Fruit fly (Drosophila melanogaster): ENCODE results near the gene Dsk.
A peak's percentile ranks its signal among the peaks of the same experiment; 100 is the strongest.

The Dsk gene

DNA sequence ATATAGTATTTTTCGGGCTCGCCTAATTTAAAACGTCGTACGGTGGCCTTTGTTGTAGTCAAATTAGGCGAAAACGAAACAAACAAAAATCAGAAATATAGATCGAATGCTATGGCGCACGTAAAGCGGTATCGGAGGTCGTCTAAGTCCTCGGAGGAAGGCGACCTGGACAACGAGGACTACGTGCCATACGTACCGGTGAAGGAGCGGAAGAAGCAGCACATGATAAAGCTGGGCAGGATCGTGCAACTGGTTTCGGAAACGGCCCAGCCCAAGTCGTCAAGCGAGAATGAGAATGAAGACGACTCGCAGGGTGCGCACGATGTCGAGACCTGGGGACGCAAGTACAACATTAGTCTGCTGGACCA is 42.9 kb upstream of the Dsk start, which contains the start of gene abs (continued):
- TF ChIP-seq cad (GFP tag; optimal IDR thresholded peaks at IDR 0.05) (no peak), MESR4 (GFP tag; optimal IDR thresholded peaks at IDR 0.05) (peak; percentile 60), CG12391 (tag; optimal IDR thresholded peaks at IDR 0.05) (no peak), CG17568 (GFP tag; optimal IDR thresholded peaks at IDR 0.05) (no peak), sisA (GFP tag; IDR thresholded peaks at IDR 0.05) (no peak), org-1 (GFP tag; optimal IDR thresholded peaks at IDR 0.05) (no peak), dmrt11E (tag; optimal IDR thresholded peaks at IDR 0.05) (no peak), CG6654 (GFP tag; optimal IDR thresholded peaks at IDR 0.05) (no peak), Sox100B (GFP tag; optimal IDR thresholded peaks at IDR 0.05) (no peak), dimm (GFP tag; IDR thresholded peaks at IDR 0.05) (no peak), Jarid2 (GFP tag; optimal IDR thresholded peaks at IDR 0.05) (no peak), PHDP (tag; optimal IDR thresholded peaks at IDR 0.05) (no peak), unpg (GFP tag; optimal IDR thresholded peaks at IDR 0.05) (no peak), CG15696 (tag; optimal IDR thresholded peaks at IDR 0.05) (no peak), Sin3A (optimal IDR thresholded peaks at IDR 0.05) (no peak), CG6854 (GFP tag; optimal IDR thresholded peaks at IDR 0.05) (no peak), HmgD (GFP tag; optimal IDR thresholded peaks at IDR 0.05) (no peak), C15 (GFP tag; IDR thresholded peaks at IDR 0.05) (no peak), Vsx1 (GFP tag; optimal IDR thresholded peaks at IDR 0.05) (no peak), CG18011 (GFP tag; optimal IDR thresholded peaks at IDR 0.05) (no peak), Bdp1 (GFP tag; optimal IDR thresholded peaks at IDR 0.05) (no peak), Sry-δ (GFP tag; optimal IDR thresholded peaks at IDR 0.05) (no peak), Lim3 (GFP tag; IDR thresholded peaks at IDR 0.05) (no peak), grn (GFP tag; optimal IDR thresholded peaks at IDR 0.05) (no peak), Mrtf (GFP tag; IDR thresholded peaks at IDR 0.05) (no peak), BtbVII (GFP tag; optimal IDR thresholded peaks at IDR 0.05) (no peak), CG4730 (GFP tag; IDR thresholded peaks at IDR 0.05) (no peak), CG43689 (GFP tag; IDR thresholded peaks at IDR 0.05) (no peak), CG12219 (GFP tag; optimal IDR thresholded peaks at IDR 0.05) (no peak), CG4360 (GFP tag; IDR thresholded peaks at IDR 0.05) (no peak), CG17328 (GFP tag; IDR thresholded peaks at IDR 0.05) (no peak), CG9876 (GFP tag; optimal IDR thresholded peaks at IDR 0.05) (no peak), kni (GFP tag; optimal IDR thresholded peaks at IDR 0.05) (no peak), slou (GFP tag; optimal IDR thresholded peaks at IDR 0.05) (no peak), CG4617 (GFP tag; optimal IDR thresholded peaks at IDR 0.05; ENCODE audit: borderline replicate concordance) (peak; percentile 60), CG7963 (GFP tag; IDR thresholded peaks at IDR 0.05; ENCODE audit: partially characterized antibody) (no peak), CG10543 (GFP tag; optimal IDR thresholded peaks at IDR 0.05) (no peak), Ets97D (GFP tag; optimal IDR thresholded peaks at IDR 0.05) (no peak), vvl (GFP tag; IDR thresholded peaks at IDR 0.05) (no peak), Gug (GFP tag; IDR thresholded peaks at IDR 0.05) (no peak), da (GFP tag; optimal IDR thresholded peaks at IDR 0.05) (no peak), HLH3B (GFP tag; IDR thresholded peaks at IDR 0.05) (no peak), bab2 (GFP tag; optimal IDR thresholded peaks at IDR 0.05) (no peak), CG33213 (GFP tag; optimal IDR thresholded peaks at IDR 0.05) (no peak), CG11085 (GFP tag; IDR thresholded peaks at IDR 0.05) (no peak), peb (GFP tag; IDR thresholded peaks at IDR 0.05) (no peak), CG14860 (GFP tag; IDR thresholded peaks at IDR 0.05; ENCODE audit: partially characterized antibody) (no peak), CG7928 (GFP tag; optimal IDR thresholded peaks at IDR 0.05) (no peak), Aef1 (GFP tag; IDR thresholded peaks at IDR 0.05) (no peak), croc (GFP tag; conservative IDR thresholded peaks at IDR 0.05) (no peak), hth (optimal IDR thresholded peaks at IDR 0.05) (no peak), amos (GFP tag; IDR thresholded peaks at IDR 0.05; ENCODE audit: partially characterized antibody) (0 out of 2 replicates have a peak, but pooled peaks have one; percentile 30), CG11247 (GFP tag; IDR thresholded peaks at IDR 0.05) (no peak)

Data from whole organism, embryonic.